Fruit fly (Drosophila melanogaster): ENCODE results near the gene CG34180.

Gene CG34180

DNA sequence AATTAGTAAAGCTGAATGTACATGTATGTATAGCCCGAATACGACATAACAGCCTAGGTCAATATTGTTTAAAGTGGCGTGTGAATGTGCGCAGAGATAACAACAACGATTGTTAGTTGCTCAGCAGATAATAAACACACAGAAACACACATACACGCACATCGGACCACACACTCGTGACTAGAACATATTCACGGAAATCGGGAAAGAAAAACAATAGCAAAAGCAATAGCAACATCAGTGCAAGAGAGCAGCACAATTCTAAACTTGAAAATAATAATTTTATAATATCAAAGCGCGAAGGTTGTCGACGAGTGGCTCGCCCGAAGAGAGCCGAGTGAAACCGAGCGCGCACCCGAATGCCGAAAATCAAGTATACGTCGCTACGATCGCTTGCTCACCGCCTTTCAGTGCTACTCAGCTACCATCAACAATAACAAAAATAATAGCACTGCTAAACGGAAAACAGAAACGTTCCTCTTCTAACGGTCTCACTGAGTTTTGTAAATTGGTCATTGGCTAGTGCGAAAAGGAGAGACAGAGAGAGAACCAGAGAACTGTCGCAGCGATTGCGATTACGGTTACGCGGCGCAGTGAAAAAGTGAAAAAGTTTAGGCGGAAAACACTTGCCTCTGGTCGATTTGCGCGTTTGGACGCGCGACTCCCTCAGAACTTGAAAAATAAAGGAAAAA is 22.8 kb downstream of the CG34180 start:
- TF ChIP-seq CrebA (GFP tag; optimal IDR thresholded peaks at IDR 0.05; ENCODE audit: borderline replicate concordance) (peak; percentile 62), Dfd (GFP tag; optimal IDR thresholded peaks at IDR 0.05) (no peak), ey (GFP tag; optimal IDR thresholded peaks at IDR 0.05) (no peak), HLH106 (tag; optimal IDR thresholded peaks at IDR 0.05) (no peak), N (GFP tag; optimal IDR thresholded peaks at IDR 0.05) (no peak), Rel (GFP tag; optimal IDR thresholded peaks at IDR 0.05) (no peak), Rel (tag; optimal IDR thresholded peaks at IDR 0.05) (peak; percentile 52), Jra (GFP tag; optimal IDR thresholded peaks at IDR 0.05) (peak; percentile 49), fru (GFP tag; optimal IDR thresholded peaks at IDR 0.05) (no peak), Dif (GFP tag; optimal IDR thresholded peaks at IDR 0.05; ENCODE audit: partially characterized antibody) (peak; percentile 52), Sp1 (GFP tag; optimal IDR thresholded peaks at IDR 0.05) (peak; percentile 16), h (GFP tag; optimal IDR thresholded peaks at IDR 0.05) (peak; percentile 42), CG9705 (GFP tag; optimal IDR thresholded peaks at IDR 0.05) (no peak), sage (GFP tag; optimal IDR thresholded peaks at IDR 0.05) (no peak), pan (optimal IDR thresholded peaks at IDR 0.05) (no peak), dl (GFP tag; optimal IDR thresholded peaks at IDR 0.05; ENCODE audit: insufficient read depth in 1 of 2, partially characterized antibody in 2 of 2) (no peak), Hr83 (GFP tag; optimal IDR thresholded peaks at IDR 0.05; ENCODE audit: poor library complexity, severe bottlenecking) (peak; percentile 34), br (GFP tag; optimal IDR thresholded peaks at IDR 0.05) (peak; percentile 57), psq (GFP tag; optimal IDR thresholded peaks at IDR 0.05) (peak; percentile 35), dmrt93B (GFP tag; optimal IDR thresholded peaks at IDR 0.05) (no peak), rgr (GFP tag; optimal IDR thresholded peaks at IDR 0.05) (peak; percentile 27), GATAd (GFP tag; optimal IDR thresholded peaks at IDR 0.05) (no peak), Vsx2 (GFP tag; optimal IDR thresholded peaks at IDR 0.05; ENCODE audit: partially characterized antibody) (peak; percentile 30), Hr78 (GFP tag; optimal IDR thresholded peaks at IDR 0.05) (no peak), Mio (GFP tag; optimal IDR thresholded peaks at IDR 0.05) (no peak), lola (GFP tag; optimal IDR thresholded peaks at IDR 0.05) (no peak), woc (GFP tag; optimal IDR thresholded peaks at IDR 0.05) (no peak), sv (GFP tag; optimal IDR thresholded peaks at IDR 0.05) (no peak), tai (GFP tag; optimal IDR thresholded peaks at IDR 0.05) (no peak), jim (GFP tag; optimal IDR thresholded peaks at IDR 0.05) (no peak), CG32264 (GFP tag; optimal IDR thresholded peaks at IDR 0.05) (no peak), OdsH (GFP tag; optimal IDR thresholded peaks at IDR 0.05) (peak; percentile 29), usp (GFP tag; optimal IDR thresholded peaks at IDR 0.05) (no peak), Hnf4 (GFP tag; optimal IDR thresholded peaks at IDR 0.05) (peak; percentile 15), foxo (GFP tag; optimal IDR thresholded peaks at IDR 0.05) (no peak), brk (GFP tag; optimal IDR thresholded peaks at IDR 0.05) (peak; percentile 2), dsf (GFP tag; optimal IDR thresholded peaks at IDR 0.05; ENCODE audit: borderline replicate concordance) (no peak), Myc (optimal IDR thresholded peaks at IDR 0.05) (no peak), Abd-B (GFP tag; optimal IDR thresholded peaks at IDR 0.05) (no peak)

DNA sequence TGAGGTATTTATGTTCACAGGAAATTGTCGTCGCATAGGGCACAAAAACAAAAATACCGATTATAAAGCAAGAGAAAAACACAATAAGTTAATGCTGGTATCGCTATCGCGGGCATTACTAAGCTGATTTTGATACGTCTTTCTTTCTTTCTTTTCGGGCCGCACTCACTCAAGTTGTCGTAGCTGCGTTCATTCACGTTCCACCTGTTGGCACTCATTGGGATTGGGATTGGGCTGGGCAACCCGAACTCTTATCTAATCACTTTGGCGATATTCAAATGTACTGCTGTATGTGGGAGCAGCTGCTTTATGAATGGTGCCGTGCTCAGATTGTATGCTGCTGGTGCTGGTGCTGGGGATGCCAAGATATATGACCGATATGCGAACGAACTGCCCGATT is 24.4 kb downstream of the CG34180 start:
- TF ChIP-seq usp (GFP tag; optimal IDR thresholded peaks at IDR 0.05) (no peak), Dfd (GFP tag; optimal IDR thresholded peaks at IDR 0.05) (no peak), Hr83 (GFP tag; optimal IDR thresholded peaks at IDR 0.05; ENCODE audit: poor library complexity, severe bottlenecking) (peak; percentile 3), dsf (GFP tag; optimal IDR thresholded peaks at IDR 0.05; ENCODE audit: borderline replicate concordance) (no peak), Rel (GFP tag; optimal IDR thresholded peaks at IDR 0.05) (no peak), Rel (tag; optimal IDR thresholded peaks at IDR 0.05) (peak; percentile 49), h (GFP tag; optimal IDR thresholded peaks at IDR 0.05) (peak; percentile 9)

Measured in whole organism, wandering third instar larva.